Worm (Caenorhabditis elegans) whole organism, L1 larva: ENCODE data around the gene H03G16.1.

ENCODE experiments used
- ces-1 ChIP-seq: fragments of 150-350 bp; optimal IDR thresholded peaks from 2 replicates; lab custom pipeline; 2014; ENCODE audit warnings: missing biosample characterization, missing genetic modification reagents, missing genetic modification characterization
- nhr-237 ChIP-seq: fragments of 150-350 bp; optimal IDR thresholded peaks from 2 replicates; lab custom pipeline; 2014; ENCODE audit warnings: missing biosample characterization, missing genetic modification characterization
- snpc-4 ChIP-seq: fragments of 150-350 bp; optimal IDR thresholded peaks from 2 replicates; lab custom pipeline; 2014; ENCODE audit warnings: missing biosample characterization, missing genetic modification characterization

DNA sequence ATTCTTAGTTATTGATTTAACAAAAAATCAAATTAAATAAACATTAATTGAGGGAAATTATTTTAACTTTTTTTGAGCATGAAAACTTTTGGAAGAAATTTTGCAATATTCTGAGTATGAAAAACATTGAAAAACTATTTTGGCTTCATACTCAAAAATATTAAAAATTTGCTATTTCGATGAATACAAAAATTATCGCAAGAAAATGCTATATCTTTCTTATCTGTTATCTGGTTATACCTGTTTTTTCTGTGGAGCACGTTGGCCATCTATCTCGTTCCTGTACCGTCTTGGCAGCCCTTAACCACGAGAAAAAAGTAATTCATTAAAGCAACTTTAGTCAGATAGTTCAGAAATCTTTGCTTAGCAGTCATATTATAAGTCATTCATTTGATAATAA, 4.2 kb downstream of the H03G16.1 start:
- TF ChIP-seq snpc-4 (tag; lab: Kevin White, UChicago) (no peak), ces-1 (GFP tag; lab: Kevin White, UChicago) (no peak), nhr-237 (no peak)
